Fruit fly (Drosophila melanogaster) whole organism, embryonic: Measurements from ENCODE around the gene CG32344.

Experiments
- Ada2b ChIP-seq: fragments of 200-800 bp; sonication (Bioruptor generic); IDR thresholded peaks from 2 replicates; pipeline ENCODE4 v1.3.6; 2022; ENCODE audit warnings: missing biosample characterization, missing genetic modification characterization
- CG11398 ChIP-seq: fragments of 200-800 bp; sonication (Bioruptor generic); optimal IDR thresholded peaks from 2 replicates; lab custom pipeline; 2016; ENCODE audit warnings: missing biosample characterization, missing genetic modification characterization
- CG11723 ChIP-seq: fragments of 200-800 bp; sonication (Bioruptor generic); optimal IDR thresholded peaks from 2 replicates; lab custom pipeline; 2017; ENCODE audit warnings: missing biosample characterization, mild to moderate bottlenecking, missing genetic modification characterization
- CG12071 ChIP-seq: fragments of 200-800 bp; sonication (Bioruptor generic); optimal IDR thresholded peaks from 3 replicates; lab custom pipeline; 2018; ENCODE audit warnings: missing biosample characterization, mild to moderate bottlenecking, missing genetic modification characterization
- CG12391 ChIP-seq: fragments of 200-800 bp; sonication (Bioruptor generic); optimal IDR thresholded peaks from 3 replicates; lab custom pipeline; 2018; ENCODE audit warnings: missing biosample characterization, mild to moderate bottlenecking, missing genetic modification characterization, moderate library complexity
- CG12942 ChIP-seq: fragments of 200-800 bp; sonication (Bioruptor generic); optimal IDR thresholded peaks from 3 replicates; lab custom pipeline; 2016; ENCODE audit warnings: missing biosample characterization, missing genetic modification characterization
- CG13775 ChIP-seq: fragments of 200-800 bp; sonication (Bioruptor generic); optimal IDR thresholded peaks from 3 replicates; lab custom pipeline; 2017; ENCODE audit warnings: missing biosample characterization, mild to moderate bottlenecking, missing genetic modification characterization
- CG14441 ChIP-seq: fragments of 200-800 bp; sonication (Bioruptor generic); IDR thresholded peaks from 2 replicates; pipeline ENCODE4 v1.3.6; 2022; ENCODE audit warnings: missing biosample characterization, missing genetic modification characterization
- CG15514 ChIP-seq: fragments of 200-800 bp; sonication (Bioruptor generic); optimal IDR thresholded peaks from 3 replicates; lab custom pipeline; 2017; ENCODE audit warnings: missing biosample characterization, missing genetic modification characterization, mild to moderate bottlenecking, moderate library complexity, missing genetic modification reagents
- CG16815 ChIP-seq: fragments of 200-800 bp; sonication (Bioruptor generic); optimal IDR thresholded peaks from 3 replicates; lab custom pipeline; 2017; ENCODE audit warnings: missing biosample characterization, mild to moderate bottlenecking, missing genetic modification characterization
- CG17359 ChIP-seq: fragments of 200-800 bp; sonication (Bioruptor generic); optimal IDR thresholded peaks from 3 replicates; lab custom pipeline; 2018; ENCODE audit warnings: missing biosample characterization, mild to moderate bottlenecking, missing genetic modification characterization, moderate library complexity
- CG18599 ChIP-seq: fragments of 200-800 bp; sonication (Bioruptor generic); optimal IDR thresholded peaks from 3 replicates; lab custom pipeline; 2017; ENCODE audit warnings: missing biosample characterization, missing genetic modification characterization, mild to moderate bottlenecking, moderate library complexity, missing genetic modification reagents
- CG2199 ChIP-seq: fragments of 200-800 bp; sonication (Bioruptor generic); IDR thresholded peaks from 3 replicates; pipeline ENCODE4 v1.3.6; 2022; ENCODE audit warnings: missing biosample characterization, missing genetic modification characterization
- CG30431 ChIP-seq: fragments of 200-800 bp; sonication (Bioruptor generic); optimal IDR thresholded peaks from 2 replicates; lab custom pipeline; 2017; ENCODE audit warnings: missing biosample characterization, missing genetic modification characterization
- CG4360 ChIP-seq: fragments of 200-800 bp; sonication (Bioruptor generic); IDR thresholded peaks from 2 replicates; pipeline ENCODE4 v1.3.6; 2022; ENCODE audit warnings: missing biosample characterization, missing genetic modification characterization
- CG7786 ChIP-seq: fragments of 200-800 bp; sonication (Bioruptor generic); optimal IDR thresholded peaks from 2 replicates; lab custom pipeline; 2016; ENCODE audit warnings: missing biosample characterization, missing genetic modification characterization
- CG8290 ChIP-seq, 3 experiments: fragments of 200-800 bp; sonication (Bioruptor generic); optimal IDR thresholded peaks; 2 replicates each; lab custom pipeline; 2016 to 2019; ENCODE audit warnings: missing biosample characterization in 3 of 3, missing genetic modification characterization in 3 of 3, mild to moderate bottlenecking in 2 of 3, moderate library complexity in 1 of 3
- CG9817 ChIP-seq: fragments of 200-800 bp; sonication (Bioruptor generic); optimal IDR thresholded peaks from 2 replicates; lab custom pipeline; 2018; ENCODE audit warnings: missing biosample characterization, mild to moderate bottlenecking, missing genetic modification characterization, moderate library complexity
- CG9932 ChIP-seq: fragments of 200-800 bp; sonication (Bioruptor generic); IDR thresholded peaks from 2 replicates; pipeline ENCODE4 v1.3.6; 2022; ENCODE audit warnings: missing biosample characterization, missing genetic modification characterization
- CHES-1-like ChIP-seq: fragments of 200-800 bp; sonication (Bioruptor generic); optimal IDR thresholded peaks from 2 replicates; lab custom pipeline; 2016; ENCODE audit warnings: missing biosample characterization, missing genetic modification characterization
- Dbx ChIP-seq: fragments of 200-800 bp; sonication (Bioruptor generic); IDR thresholded peaks from 3 replicates; pipeline ENCODE4 v1.3.6; 2022; ENCODE audit warnings: missing biosample characterization, missing genetic modification characterization
- E2f1 ChIP-seq: fragments of 200-800 bp; sonication (Bioruptor generic); IDR thresholded peaks from 2 replicates; pipeline ENCODE4 v1.3.6; 2022; ENCODE audit warnings: missing biosample characterization, missing genetic modification characterization
- GATAe ChIP-seq: fragments of 200-800 bp; sonication (Bioruptor generic); conservative IDR thresholded peaks from 2 replicates; pipeline ENCODE4 v1.3.6; 2022; ENCODE audit warnings: missing biosample characterization, missing genetic modification characterization
- Hr78 ChIP-seq, 2 experiments: fragments of 200-800 bp in 1 of 2; fragments of >200 bp in 1 of 2; sonication (Bioruptor generic) in 1 of 2; optimal IDR thresholded peaks; 2 replicates each; lab custom pipeline; 2017 to 2019; ENCODE audit warnings: missing biosample characterization in 2 of 2, missing genetic modification characterization in 2 of 2, mild to moderate bottlenecking in 1 of 2, moderate library complexity in 1 of 2
- MESR4 ChIP-seq: fragments of 200-800 bp; sonication (Bioruptor generic); optimal IDR thresholded peaks from 2 replicates; lab custom pipeline; 2018; ENCODE audit warnings: missing biosample characterization, mild to moderate bottlenecking, missing genetic modification characterization, moderate library complexity
- Meics ChIP-seq: fragments of 200-800 bp; sonication (Bioruptor generic); optimal IDR thresholded peaks from 2 replicates; lab custom pipeline; 2017; ENCODE audit warnings: missing biosample characterization, mild to moderate bottlenecking, missing genetic modification characterization
- Nf-YB ChIP-seq: fragments of 200-800 bp; sonication (Bioruptor generic); optimal IDR thresholded peaks from 3 replicates; lab custom pipeline; 2019; ENCODE audit warnings: missing biosample characterization, mild to moderate bottlenecking, missing genetic modification characterization, moderate library complexity
- Nf-YC ChIP-seq: fragments of 200-800 bp; optimal IDR thresholded peaks from 3 replicates; lab custom pipeline; 2019; ENCODE audit warnings: missing biosample characterization, mild to moderate bottlenecking, missing genetic modification characterization, moderate library complexity
- Pdp1 ChIP-seq, 2 experiments: fragments of 200-800 bp; sonication (Bioruptor generic); optimal IDR thresholded peaks; 3 replicates each; lab custom pipeline; 2016; ENCODE audit warnings: missing biosample characterization in 2 of 2, missing genetic modification characterization in 2 of 2, mild to moderate bottlenecking in 1 of 2, moderate library complexity in 1 of 2
- Rfx ChIP-seq: fragments of 200-800 bp; sonication (Bioruptor generic); IDR thresholded peaks from 2 replicates; pipeline ENCODE4 v1.3.6; 2022; ENCODE audit warnings: missing biosample characterization, missing genetic modification characterization
- Tbp ChIP-seq: fragments of >200 bp; optimal IDR thresholded peaks from 2 replicates; lab custom pipeline; 2018; ENCODE audit warnings: missing biosample characterization, missing genetic modification characterization
- Xrp1 ChIP-seq: fragments of 200-800 bp; sonication (Bioruptor generic); IDR thresholded peaks from 2 replicates; pipeline ENCODE4 v1.3.6; 2022; ENCODE audit warnings: missing biosample characterization, missing genetic modification characterization
- cwo ChIP-seq: fragments of 200-800 bp; sonication (Bioruptor generic); optimal IDR thresholded peaks from 3 replicates; lab custom pipeline; 2017; ENCODE audit warnings: missing biosample characterization, missing genetic modification characterization, mild to moderate bottlenecking, moderate library complexity, missing genetic modification reagents
- dati ChIP-seq: fragments of 200-800 bp; sonication (Bioruptor generic); IDR thresholded peaks from 2 replicates; pipeline ENCODE4 v1.3.6; 2022; ENCODE audit warnings: missing biosample characterization, missing genetic modification characterization
- dysf ChIP-seq: fragments of 200-800 bp; sonication (Bioruptor generic); IDR thresholded peaks from 3 replicates; pipeline ENCODE4 v1.3.6; 2022; ENCODE audit warnings: missing biosample characterization, missing genetic modification characterization
- exex ChIP-seq: fragments of 200-800 bp; sonication (Bioruptor generic); optimal IDR thresholded peaks from 4 replicates; lab custom pipeline; 2018; ENCODE audit warnings: missing biosample characterization, mild to moderate bottlenecking, missing genetic modification characterization, moderate library complexity
- fd64A ChIP-seq: fragments of 200-800 bp; sonication (Bioruptor generic); optimal IDR thresholded peaks from 3 replicates; lab custom pipeline; 2018; ENCODE audit warnings: missing biosample characterization, mild to moderate bottlenecking, missing genetic modification characterization
- gcm2 ChIP-seq: fragments of 200-800 bp; sonication (Bioruptor generic); optimal IDR thresholded peaks from 2 replicates; lab custom pipeline; 2016; ENCODE audit warnings: missing biosample characterization, missing genetic modification characterization
- lab ChIP-seq: fragments of 200-800 bp; sonication (Bioruptor generic); optimal IDR thresholded peaks from 3 replicates; lab custom pipeline; 2017; ENCODE audit warnings: missing biosample characterization, missing genetic modification characterization, mild to moderate bottlenecking, moderate library complexity, missing genetic modification reagents
- pan ChIP-seq, 4 experiments: fragments of >200 bp in 3 of 4; fragments of 200-800 bp in 1 of 4; sonication (Bioruptor generic) in 1 of 4; optimal IDR thresholded peaks in 3 of 4; IDR thresholded peaks in 1 of 4; 2 replicates each; pipeline versions ENCODE4 v1.3.6 to Lab custom; 2017 to 2022; ENCODE audit warnings: missing biosample characterization in 2 of 4, missing genetic modification characterization in 2 of 4, mixed read lengths in 1 of 4
- pita ChIP-seq: fragments of 200-800 bp; sonication (Bioruptor generic); optimal IDR thresholded peaks from 2 replicates; lab custom pipeline; 2017; ENCODE audit warnings: missing biosample characterization, mild to moderate bottlenecking, missing genetic modification characterization
- row ChIP-seq: fragments of 200-800 bp; sonication (Bioruptor generic); IDR thresholded peaks from 3 replicates; pipeline ENCODE4 v1.3.6; 2022; ENCODE audit warnings: missing biosample characterization, missing genetic modification characterization
- sd ChIP-seq: fragments of 200-800 bp; sonication (Bioruptor generic); optimal IDR thresholded peaks from 3 replicates; lab custom pipeline; 2018; ENCODE audit warnings: missing biosample characterization, mild to moderate bottlenecking, missing genetic modification characterization, moderate library complexity
- slbo ChIP-seq: fragments of 200-800 bp; sonication (Bioruptor generic); IDR thresholded peaks from 2 replicates; pipeline ENCODE4 v1.3.6; 2022; ENCODE audit warnings: missing biosample characterization, missing genetic modification characterization
- sob ChIP-seq: fragments of 200-800 bp; sonication (Bioruptor generic); IDR thresholded peaks from 2 replicates; pipeline ENCODE4 v1.3.6; 2022; ENCODE audit warnings: missing biosample characterization, missing genetic modification characterization
- sr ChIP-seq: fragments of 200-800 bp; sonication (Bioruptor generic); IDR thresholded peaks from 3 replicates; pipeline ENCODE4 v1.3.6; 2022; ENCODE audit warnings: missing biosample characterization, missing genetic modification characterization
- sug ChIP-seq: fragments of 200-800 bp; optimal IDR thresholded peaks from 2 replicates; lab custom pipeline; 2019; ENCODE audit warnings: missing biosample characterization, mild to moderate bottlenecking, missing genetic modification characterization, moderate library complexity
- tap ChIP-seq: fragments of 200-800 bp; optimal IDR thresholded peaks from 3 replicates; lab custom pipeline; 2019; ENCODE audit warnings: missing biosample characterization, mild to moderate bottlenecking, missing genetic modification characterization, moderate library complexity
- unpg ChIP-seq: fragments of 200-800 bp; sonication (Bioruptor generic); optimal IDR thresholded peaks from 3 replicates; lab custom pipeline; 2018; ENCODE audit warnings: missing biosample characterization, mild to moderate bottlenecking, missing genetic modification characterization, moderate library complexity

CG32344 gene

DNA sequence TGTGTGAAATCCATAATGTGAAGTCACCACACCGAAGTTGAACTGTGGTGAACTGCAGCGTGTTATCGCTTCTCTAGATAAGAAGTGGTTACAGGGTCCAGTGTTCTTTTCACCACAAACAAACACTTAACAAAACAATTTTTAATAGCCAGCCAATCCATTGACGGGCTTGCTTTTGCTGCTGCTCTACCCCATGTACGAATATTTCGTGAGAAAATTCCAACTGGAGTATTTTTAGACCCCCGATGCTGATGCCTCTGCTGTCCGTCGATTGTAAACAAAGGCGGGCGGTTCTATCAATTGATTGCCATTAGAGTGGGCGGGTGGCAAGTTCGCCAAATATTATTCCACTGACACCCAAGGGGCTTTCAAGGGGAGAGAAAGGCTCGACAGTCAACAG is 14.6 kb upstream of the CG32344 start (continued):
- TF ChIP-seq lab (peak; percentile 58), CG9932 (peak; percentile 37; the same call in 1 of the 2 replicates), CG18599 (GFP tag; lab: Kevin White, UChicago) (peak; percentile 42), CG14441 (GFP tag; lab: Robert Waterston, UW) (0 out of 2 replicates have a peak, but pooled peaks have one; percentile 10), Nf-YB (GFP tag; lab: Kevin White, UChicago) (no peak), Ada2b (no peak), unpg (GFP tag; lab: Kevin White, UChicago) (no peak), Rfx (GFP tag; lab: Robert Waterston, UW) (peak; percentile 27; the same call in 1 of the 2 replicates), Tbp (no peak), CG8290 (GFP tag; optimal IDR thresholded peaks at IDR 0.05; lab: Kevin White, UChicago) (no peak), CG8290 (tag; optimal IDR thresholded peaks at IDR 0.05; lab: Kevin White, UChicago) (peak in 1 of 2 experiments; percentile 66), CG4360 (GFP tag; lab: Robert Waterston, UW) (no peak), E2f1 (GFP tag; lab: Robert Waterston, UW) (no peak), CG7786 (GFP tag; lab: Kevin White, UChicago) (no peak), row (GFP tag; lab: Robert Waterston, UW) (peak; percentile 41; the same call in 2 of the 3 replicates), sr (GFP tag; lab: Robert Waterston, UW) (peak; percentile 54; the same call in 1 of the 3 replicates), tap (tag; lab: Kevin White, UChicago) (no peak), dysf (no peak), CHES-1-like (GFP tag; lab: Kevin White, UChicago) (peak; percentile 9), CG17359 (peak; percentile 21), exex (peak; percentile 30), pan (optimal IDR thresholded peaks at IDR 0.05; lab: Kevin White, UChicago) (no peak), pan (GFP tag; optimal IDR thresholded peaks at IDR 0.05 in 1 of 2, IDR thresholded peaks at IDR 0.05 in 1 of 2) (no peak), Meics (GFP tag; lab: Kevin White, UChicago) (peak; percentile 6), CG30431 (GFP tag; lab: Kevin White, UChicago) (no peak), CG11723 (no peak), gcm2 (no peak), slbo (peak; percentile 41; the same call in 1 of the 2 replicates), Dbx (GFP tag; lab: Robert Waterston, UW) (peak; percentile 48; the same call in 1 of the 3 replicates), pita (GFP tag; lab: Kevin White, UChicago) (no peak), CG2199 (0 out of 3 replicates have a peak, but pooled peaks have one; percentile 7), sug (tag; lab: Kevin White, UChicago) (peak; percentile 77), CG15514 (GFP tag; lab: Kevin White, UChicago) (peak; percentile 34), Hr78 (GFP tag; optimal IDR thresholded peaks at IDR 0.05; lab: Kevin White, UChicago) (peak in 1 of 2 experiments; percentile 32), CG12391 (tag; lab: Kevin White, UChicago) (no peak), Nf-YC (tag; lab: Kevin White, UChicago) (peak; percentile 29), sd (peak; percentile 81), CG13775 (GFP tag; lab: Kevin White, UChicago) (no peak), CG9817 (peak; percentile 5), MESR4 (GFP tag; lab: Kevin White, UChicago) (no peak), Pdp1 (GFP tag; optimal IDR thresholded peaks at IDR 0.05; lab: Kevin White, UChicago) (peak in 1 of 2 experiments; percentile 29), cwo (GFP tag; lab: Kevin White, UChicago) (peak; percentile 6), sob (GFP tag; lab: Robert Waterston, UW) (0 out of 2 replicates have a peak, but pooled peaks have one; percentile 22), dati (GFP tag; lab: Robert Waterston, UW) (no peak), fd64A (GFP tag; lab: Kevin White, UChicago) (no peak), CG12942 (no peak), CG11398 (no peak), CG12071 (peak; percentile 2), GATAe (GFP tag; lab: Robert Waterston, UW) (peak; percentile 55; the same call in 1 of the 2 replicates), Xrp1 (GFP tag; lab: Robert Waterston, UW) (no peak), CG16815 (GFP tag; lab: Kevin White, UChicago) (no peak)
